Worm (Caenorhabditis elegans): Measurements from ENCODE around the gene F46C5.1.

The F46C5.1 gene

DNA sequence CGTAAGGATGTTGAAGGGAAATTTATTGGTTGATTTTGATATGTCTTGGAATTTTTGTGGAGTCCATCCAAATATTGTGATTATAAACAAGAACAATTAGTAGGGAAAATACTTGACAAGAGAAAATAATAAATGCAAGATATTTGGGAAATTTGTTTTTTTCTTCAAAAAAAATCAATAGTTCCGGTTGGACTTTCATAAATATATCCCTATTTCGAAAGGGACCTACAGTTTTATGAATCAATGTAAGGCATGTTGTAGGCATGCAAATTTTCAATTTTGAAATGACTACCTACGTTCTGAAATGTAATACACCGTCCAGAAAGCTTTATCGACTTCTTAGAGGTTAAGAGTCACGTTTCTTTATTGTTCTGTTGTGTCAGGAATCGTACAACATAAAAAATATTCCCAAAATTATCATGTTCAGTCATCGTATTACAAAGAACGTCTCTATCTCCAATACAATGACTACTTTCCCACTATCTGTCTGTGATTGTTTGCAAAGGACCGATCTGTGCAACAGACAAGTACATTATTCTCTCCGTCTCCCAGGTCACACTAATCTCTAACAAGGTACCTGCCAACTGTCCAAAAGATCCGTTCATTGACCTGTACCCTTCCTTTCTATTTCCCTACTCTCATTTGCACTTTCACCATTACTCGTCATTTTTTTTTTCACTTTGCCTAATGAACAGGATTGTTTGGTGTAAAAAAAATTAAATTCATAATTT, 31.0 kb downstream of the F46C5.1 start, which contains the start of gene F07H5.13 (continued):
- no peak for TF ChIP-seq fos-1 (tag; optimal IDR thresholded peaks at IDR 0.05)
- TF ChIP-seq sem-4 (tag; optimal IDR thresholded peaks at IDR 0.05), result no peak
- no peak for TF ChIP-seq nhr-237 (tag; optimal IDR thresholded peaks at IDR 0.05)
- TF ChIP-seq nhr-11 (tag; optimal IDR thresholded peaks at IDR 0.05), result no peak
- TF ChIP-seq alr-1 (tag; optimal IDR thresholded peaks at IDR 0.05), result no peak
- no peak for TF ChIP-seq peb-1 (tag; optimal IDR thresholded peaks at IDR 0.05)
- TF ChIP-seq C34F6.9 (tag; optimal IDR thresholded peaks at IDR 0.05), result peak; percentile 40
- TF ChIP-seq nhr-21 (tag; optimal IDR thresholded peaks at IDR 0.05), result peak; percentile 38
- TF ChIP-seq nhr-10 (tag; optimal IDR thresholded peaks at IDR 0.05), result no peak
- TF ChIP-seq egl-27 (tag; optimal IDR thresholded peaks at IDR 0.05), result no peak
- TF ChIP-seq mbf-1 (tag; optimal IDR thresholded peaks at IDR 0.05), result no peak
- no peak for TF ChIP-seq aly-2 (tag; optimal IDR thresholded peaks at IDR 0.05)

ce11 chrII:8788752-8789151, 32.2 kb downstream of the F46C5.1 start:
- no peak for TF ChIP-seq sem-4 (tag; optimal IDR thresholded peaks at IDR 0.05)
- no peak for TF ChIP-seq ceh-16 (tag; optimal IDR thresholded peaks at IDR 0.05)
- TF ChIP-seq nhr-6 (tag; optimal IDR thresholded peaks at IDR 0.05), result no peak
- no peak for TF ChIP-seq unc-55 (GFP tag; optimal IDR thresholded peaks at IDR 0.05)
- TF ChIP-seq fos-1 (tag; optimal IDR thresholded peaks at IDR 0.05), result no peak
- TF ChIP-seq aly-2 (tag; optimal IDR thresholded peaks at IDR 0.05), result no peak
- TF ChIP-seq unc-39 (tag; optimal IDR thresholded peaks at IDR 0.05), result no peak
- TF ChIP-seq nhr-129 (tag; optimal IDR thresholded peaks at IDR 0.05), result no peak
- TF ChIP-seq nhr-23 (tag; optimal IDR thresholded peaks at IDR 0.05), result no peak
- no peak for TF ChIP-seq skn-1 (tag; optimal IDR thresholded peaks at IDR 0.05)
- TF ChIP-seq nhr-21 (tag; optimal IDR thresholded peaks at IDR 0.05), result no peak
- no peak for TF ChIP-seq egl-27 (tag; optimal IDR thresholded peaks at IDR 0.05)
- no peak for TF ChIP-seq ztf-1 (GFP tag; conservative IDR thresholded peaks at IDR 0.05)
- TF ChIP-seq C34F6.9 (tag; optimal IDR thresholded peaks at IDR 0.05), result no peak
- no peak for TF ChIP-seq ZK546.5 (tag; optimal IDR thresholded peaks at IDR 0.05)
- no peak for TF ChIP-seq ceh-82 (tag; optimal IDR thresholded peaks at IDR 0.05)
- TF ChIP-seq mdl-1 (tag; optimal IDR thresholded peaks at IDR 0.05), result no peak

DNA sequence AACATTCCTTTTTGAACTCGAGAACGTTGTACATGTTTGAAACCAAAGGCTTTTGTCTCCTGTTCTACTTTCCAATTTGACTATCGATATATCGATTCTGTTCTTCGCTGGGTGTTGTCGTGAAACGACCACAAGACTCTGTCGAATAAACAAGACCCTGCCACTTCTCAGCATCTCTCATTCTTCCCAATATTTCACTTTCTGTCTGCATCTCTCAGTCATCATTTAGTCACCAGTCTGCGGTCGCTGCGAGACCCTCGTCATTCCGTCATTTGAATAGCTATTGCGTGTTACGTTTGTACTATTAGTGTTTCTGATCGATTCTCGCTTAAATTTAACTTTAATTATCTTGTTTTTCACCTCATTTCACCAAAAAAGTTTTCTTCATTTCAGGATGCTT, 33.6 kb downstream of the F46C5.1 start:
- TF ChIP-seq alr-1 (tag; optimal IDR thresholded peaks at IDR 0.05) (no peak), sem-4 (tag; optimal IDR thresholded peaks at IDR 0.05) (peak; percentile 96), mdl-1 (tag; optimal IDR thresholded peaks at IDR 0.05) (peak; percentile 32 to 75), skn-1 (tag; optimal IDR thresholded peaks at IDR 0.05) (peak; percentile 90), aly-2 (tag; optimal IDR thresholded peaks at IDR 0.05) (no peak), nhr-25 (tag; optimal IDR thresholded peaks at IDR 0.05) (peak; percentile 97), mab-5 (tag; optimal IDR thresholded peaks at IDR 0.05) (peak; percentile 92), nhr-23 (tag; optimal IDR thresholded peaks at IDR 0.05) (no peak), lin-11 (tag; optimal IDR thresholded peaks at IDR 0.05) (peak; percentile 97), unc-62 (GFP tag; optimal IDR thresholded peaks at IDR 0.05) (peak; percentile 69), nhr-129 (tag; optimal IDR thresholded peaks at IDR 0.05) (peak; percentile 99), ztf-11 (tag; optimal IDR thresholded peaks at IDR 0.05) (no peak), nhr-11 (tag; optimal IDR thresholded peaks at IDR 0.05) (no peak), C34F6.9 (tag; optimal IDR thresholded peaks at IDR 0.05) (peak; percentile 100), lin-13 (GFP tag; optimal IDR thresholded peaks at IDR 0.05) (peak; percentile 89), ztf-4 (tag; optimal IDR thresholded peaks at IDR 0.05) (peak; percentile 95), snpc-4 (tag; optimal IDR thresholded peaks at IDR 0.05) (peak; percentile 69), nhr-77 (tag; optimal IDR thresholded peaks at IDR 0.05) (peak; percentile 72), peb-1 (tag; optimal IDR thresholded peaks at IDR 0.05) (no peak), ama-1 (optimal IDR thresholded peaks at IDR 0.05) (peak; percentile 93), sma-9 (GFP tag; optimal IDR thresholded peaks at IDR 0.05) (peak; percentile 95), sma-9 (tag; optimal IDR thresholded peaks at IDR 0.05) (no peak), fos-1 (tag; optimal IDR thresholded peaks at IDR 0.05) (peak; percentile 96), gmeb-1 (tag; optimal IDR thresholded peaks at IDR 0.05) (peak; percentile 92), dmd-4 (tag; optimal IDR thresholded peaks at IDR 0.05) (no peak), blmp-1 (tag; optimal IDR thresholded peaks at IDR 0.05; ENCODE audit: insufficient read depth) (peak; percentile 60), egl-27 (tag; optimal IDR thresholded peaks at IDR 0.05) (peak; percentile 82), unc-55 (GFP tag; optimal IDR thresholded peaks at IDR 0.05) (peak; percentile 93), nhr-237 (tag; optimal IDR thresholded peaks at IDR 0.05) (no peak), nhr-10 (tag; optimal IDR thresholded peaks at IDR 0.05) (peak; percentile 72), elt-3 (tag; optimal IDR thresholded peaks at IDR 0.05) (no peak), nhr-6 (tag; optimal IDR thresholded peaks at IDR 0.05) (peak; percentile 90), crh-2 (tag; optimal IDR thresholded peaks at IDR 0.05) (peak; percentile 98), ceh-16 (tag; optimal IDR thresholded peaks at IDR 0.05) (peak; percentile 47), elt-1 (tag; optimal IDR thresholded peaks at IDR 0.05) (no peak), sma-3 (GFP tag; optimal IDR thresholded peaks at IDR 0.05) (peak; percentile 97), F13H6.1 (tag; optimal IDR thresholded peaks at IDR 0.05) (peak; percentile 93), lsy-2 (tag; optimal IDR thresholded peaks at IDR 0.05) (peak; percentile 75 to 96), nhr-21 (tag; optimal IDR thresholded peaks at IDR 0.05) (peak; percentile 97), R02D3.7 (tag; optimal IDR thresholded peaks at IDR 0.05) (no peak), ceh-82 (tag; optimal IDR thresholded peaks at IDR 0.05) (peak; percentile 66), zag-1 (tag; optimal IDR thresholded peaks at IDR 0.05) (peak; percentile 76)

Measured in whole organism, L2 larva.